Worm (Caenorhabditis elegans): ENCODE measurements around the gene sca-1.
A peak's percentile ranks its signal among the peaks of the same experiment; 100 is the strongest.

DNA sequence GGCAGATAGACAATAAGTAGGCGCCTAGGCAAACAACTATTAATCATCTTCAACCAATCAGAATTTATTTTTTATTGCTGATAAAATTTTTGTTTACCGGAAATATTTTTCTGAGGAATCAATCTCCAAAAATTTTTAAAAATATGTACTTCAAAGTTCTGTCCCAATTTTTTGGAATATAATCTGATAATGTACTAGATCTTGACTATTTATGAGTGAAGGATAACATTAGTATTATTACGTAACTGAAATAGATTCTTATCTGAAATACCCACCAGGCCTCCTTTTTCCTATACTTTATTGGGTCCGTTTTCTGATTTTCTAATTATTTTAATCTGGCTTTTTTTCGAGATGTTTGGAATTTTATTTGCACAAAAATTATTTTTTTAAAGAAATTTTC is 14.8 kb upstream of the sca-1 start:
- TF ChIP-seq ham-2 (GFP tag; optimal IDR thresholded peaks at IDR 0.05): no peak
- no peak for TF ChIP-seq unc-62 (GFP tag; optimal IDR thresholded peaks at IDR 0.05)
- no peak for TF ChIP-seq nhr-12 (tag; optimal IDR thresholded peaks at IDR 0.05)
- TF ChIP-seq elt-1 (tag; optimal IDR thresholded peaks at IDR 0.05; ENCODE audit: borderline replicate concordance, insufficient read depth): peak; percentile 59
- TF ChIP-seq nhr-237 (tag; optimal IDR thresholded peaks at IDR 0.05): no peak

All from whole organism, mixed stage, embryonic.